Fruit fly (Drosophila melanogaster) S2 (cell line): ENCODE data around the gene CG14088.

ENCODE experiments used
- CG8478 ChIP-seq: fragments of >200 bp; optimal IDR thresholded peaks from 2 replicates; lab custom pipeline; 2018
- CTCF ChIP-seq, 2 experiments: fragments of >200 bp; optimal IDR thresholded peaks; 2 replicates each; lab custom pipeline; 2018

dm6 chr3L:19293178-19293741 lies 22.8 kb upstream of the CG14088 start:
- no peak for TF ChIP-seq CTCF (optimal IDR thresholded peaks at IDR 0.05; lab: Kevin White, UChicago)
- no peak for TF ChIP-seq CG8478 (lab: Kevin White, UChicago)
